Fruit fly (Drosophila melanogaster): Measurements from ENCODE around the gene Coq6.

Coq6 gene

dm6 chr2L:5569503-5569902 lies 37.5 kb upstream of the Coq6 start (continued):
- no peak for TF ChIP-seq CG15073 (GFP tag; optimal IDR thresholded peaks at IDR 0.05)
- no peak for TF ChIP-seq tna (GFP tag; IDR thresholded peaks at IDR 0.05; ENCODE audit: partially characterized antibody)
- TF ChIP-seq eyg (GFP tag; optimal IDR thresholded peaks at IDR 0.05), result no peak
- TF ChIP-seq Elba2 (GFP tag; optimal IDR thresholded peaks at IDR 0.05), result no peak
- TF ChIP-seq Spps (tag; optimal IDR thresholded peaks at IDR 0.05), result no peak
- no peak for TF ChIP-seq CG12071 (GFP tag; optimal IDR thresholded peaks at IDR 0.05)
- TF ChIP-seq gcm (GFP tag; optimal IDR thresholded peaks at IDR 0.05), result no peak
- no peak; the same call in 1 of the 2 replicates for TF ChIP-seq HLH3B (GFP tag; IDR thresholded peaks at IDR 0.05)
- TF ChIP-seq CG7987 (GFP tag; optimal IDR thresholded peaks at IDR 0.05), result no peak
- TF ChIP-seq otp (GFP tag; IDR thresholded peaks at IDR 0.05), result no peak
- no peak for TF ChIP-seq CG1603 (tag; optimal IDR thresholded peaks at IDR 0.05)
- no peak for TF ChIP-seq dimm (GFP tag; IDR thresholded peaks at IDR 0.05)
- no peak for TF ChIP-seq Scr (GFP tag; IDR thresholded peaks at IDR 0.05; ENCODE audit: partially characterized antibody)
- TF ChIP-seq fd64A (GFP tag; optimal IDR thresholded peaks at IDR 0.05), result no peak
- peak; percentile 48 for TF ChIP-seq CG15269 (tag; optimal IDR thresholded peaks at IDR 0.05)
- TF ChIP-seq gsb (GFP tag; IDR thresholded peaks at IDR 0.05), result no peak
- no peak for TF ChIP-seq CG15696 (tag; optimal IDR thresholded peaks at IDR 0.05)
- TF ChIP-seq tgo (GFP tag; IDR thresholded peaks at IDR 0.05), result no peak; the same call in 2 of the 3 replicates
- no peak for TF ChIP-seq nerfin-2 (GFP tag; IDR thresholded peaks at IDR 0.05; ENCODE audit: partially characterized antibody)
- TF ChIP-seq CG6813 (GFP tag; optimal IDR thresholded peaks at IDR 0.05), result no peak
- TF ChIP-seq CG12236 (GFP tag; optimal IDR thresholded peaks at IDR 0.05), result no peak
- no peak for TF ChIP-seq CG15479 (GFP tag; optimal IDR thresholded peaks at IDR 0.05)
- TF ChIP-seq CG31441 (GFP tag; IDR thresholded peaks at IDR 0.05), result no peak
- TF ChIP-seq ato (GFP tag; IDR thresholded peaks at IDR 0.05; ENCODE audit: partially characterized antibody), result no peak
- no peak for TF ChIP-seq CG7556 (GFP tag; optimal IDR thresholded peaks at IDR 0.05)
- TF ChIP-seq bcd (GFP tag; optimal IDR thresholded peaks at IDR 0.05), result peak; percentile 12
- no peak for TF ChIP-seq CG10979 (tag; optimal IDR thresholded peaks at IDR 0.05)
- TF ChIP-seq pb (GFP tag; optimal IDR thresholded peaks at IDR 0.05), result no peak
- no peak for TF ChIP-seq CG1832 (GFP tag; optimal IDR thresholded peaks at IDR 0.05)
- no peak for TF ChIP-seq repo (GFP tag; optimal IDR thresholded peaks at IDR 0.05)
- TF ChIP-seq CG3065 (GFP tag; optimal IDR thresholded peaks at IDR 0.05), result no peak
- TF ChIP-seq Dref (GFP tag; IDR thresholded peaks at IDR 0.05), result no peak
- no peak for TF ChIP-seq CG33213 (GFP tag; optimal IDR thresholded peaks at IDR 0.05)
- no peak for TF ChIP-seq CG14441 (GFP tag; IDR thresholded peaks at IDR 0.05)
- no peak for TF ChIP-seq CG1024 (GFP tag; IDR thresholded peaks at IDR 0.05)
- no peak for TF ChIP-seq unpg (GFP tag; optimal IDR thresholded peaks at IDR 0.05)
- no peak for TF ChIP-seq nom (GFP tag; optimal IDR thresholded peaks at IDR 0.05)
- TF ChIP-seq Max (GFP tag; optimal IDR thresholded peaks at IDR 0.05), result no peak
- TF ChIP-seq gro (GFP tag; optimal IDR thresholded peaks at IDR 0.05), result no peak
- no peak for TF ChIP-seq maf-S (GFP tag; optimal IDR thresholded peaks at IDR 0.05)
- TF ChIP-seq br (optimal IDR thresholded peaks at IDR 0.05), result no peak
- no peak for TF ChIP-seq Sox100B (GFP tag; optimal IDR thresholded peaks at IDR 0.05)
- TF ChIP-seq Dip3 (GFP tag; optimal IDR thresholded peaks at IDR 0.05), result no peak
- TF ChIP-seq CG4707 (GFP tag; optimal IDR thresholded peaks at IDR 0.05), result no peak
- no peak for TF ChIP-seq CG11085 (GFP tag; IDR thresholded peaks at IDR 0.05)
- no peak for TF ChIP-seq hkb (optimal IDR thresholded peaks at IDR 0.05)
- peak; percentile 47; the same call in 1 of the 2 replicates for TF ChIP-seq hkb (GFP tag; IDR thresholded peaks at IDR 0.05)
- no peak for TF ChIP-seq CG31388 (GFP tag; optimal IDR thresholded peaks at IDR 0.05)
- no peak for TF ChIP-seq CG18619 (GFP tag; optimal IDR thresholded peaks at IDR 0.05)
- no peak for TF ChIP-seq vfl (GFP tag; optimal IDR thresholded peaks at IDR 0.05)
- TF ChIP-seq hbn (GFP tag; IDR thresholded peaks at IDR 0.05; ENCODE audit: partially characterized antibody), result no peak
- TF ChIP-seq tin (GFP tag; optimal IDR thresholded peaks at IDR 0.05), result no peak

Data from whole organism, embryonic.